Worm (Caenorhabditis elegans) whole organism, young adult: ENCODE data around the gene T28F3.11.

Experiments
- B0019.2 ChIP-seq: fragments of 200-800 bp; sonication (Bioruptor generic); conservative IDR thresholded peaks from 2 replicates; pipeline ENCODE4 v1.3.6; 2022; ENCODE audit warnings: missing genetic modification reagents, missing genetic modification characterization, missing compliant biosample characterization
- D2030.7 ChIP-seq: fragments of 200-800 bp; sonication (Bioruptor generic); IDR thresholded peaks from 2 replicates; pipeline ENCODE4 v1.3.6; 2022; ENCODE audit warnings: missing genetic modification reagents, missing genetic modification characterization, missing compliant biosample characterization
- F39B2.1 ChIP-seq: fragments of 200-800 bp; sonication (Bioruptor generic); IDR thresholded peaks from 2 replicates; pipeline ENCODE4 v1.3.6; 2022; ENCODE audit warnings: missing genetic modification reagents, missing genetic modification characterization, missing compliant biosample characterization
- F52B5.7 ChIP-seq: sonication (generic microtip); optimal IDR thresholded peaks from 2 replicates; lab custom pipeline; 2016; ENCODE audit warnings: mild to moderate bottlenecking, missing genetic modification characterization, missing compliant biosample characterization
- F55B11.4 ChIP-seq: sonication (generic microtip); optimal IDR thresholded peaks from 2 replicates; lab custom pipeline; 2016; ENCODE audit warnings: missing compliant biosample characterization, missing genetic modification characterization, borderline replicate concordance; ENCODE audit not compliant: insufficient read depth
- T26A5.8 ChIP-seq: sonication (generic microtip); optimal IDR thresholded peaks from 2 replicates; lab custom pipeline; 2016; ENCODE audit warnings: missing genetic modification characterization, missing compliant biosample characterization
- aptf-3 ChIP-seq: fragments of 200-800 bp; sonication (Bioruptor generic); IDR thresholded peaks from 2 replicates; pipeline ENCODE4 v1.3.6; 2022; ENCODE audit warnings: missing genetic modification characterization, missing compliant biosample characterization
- attf-3 ChIP-seq: fragments of 200-800 bp; sonication (Bioruptor generic); conservative IDR thresholded peaks from 2 replicates; pipeline ENCODE4 v1.3.6; 2022; ENCODE audit warnings: missing genetic modification reagents, missing genetic modification characterization, missing compliant biosample characterization
- attf-6 ChIP-seq: fragments of 200-800 bp; sonication (Bioruptor generic); IDR thresholded peaks from 2 replicates; pipeline ENCODE4 v1.3.6; 2022; ENCODE audit warnings: missing genetic modification reagents, missing genetic modification characterization, missing compliant biosample characterization
- bed-1 ChIP-seq: fragments of 200-800 bp; sonication (Bioruptor generic); IDR thresholded peaks from 2 replicates; pipeline ENCODE4 v1.3.6; 2022; ENCODE audit warnings: missing genetic modification reagents, missing genetic modification characterization, missing compliant biosample characterization
- ccch-3 ChIP-seq: fragments of 200-800 bp; sonication (Bioruptor generic); optimal IDR thresholded peaks from 2 replicates; lab custom pipeline; 2018; ENCODE audit warnings: mild to moderate bottlenecking, missing genetic modification characterization, missing compliant biosample characterization
- ceh-91 ChIP-seq: fragments of 200-800 bp; sonication (Bioruptor generic); IDR thresholded peaks from 2 replicates; pipeline ENCODE4 v1.3.6; 2022; ENCODE audit warnings: missing genetic modification reagents, missing genetic modification characterization, missing compliant biosample characterization
- dpff-1 ChIP-seq: sonication (generic microtip); optimal IDR thresholded peaks from 2 replicates; lab custom pipeline; 2017; ENCODE audit warnings: mild to moderate bottlenecking, missing genetic modification characterization, missing compliant biosample characterization
- efl-1 ChIP-seq: fragments of 150-350 bp; optimal IDR thresholded peaks from 2 replicates; lab custom pipeline; 2014; ENCODE audit warnings: missing biosample characterization, missing genetic modification reagents, missing genetic modification characterization
- hlh-12 ChIP-seq: sonication (generic microtip); optimal IDR thresholded peaks from 2 replicates; lab custom pipeline; 2016; ENCODE audit warnings: missing genetic modification characterization, missing compliant biosample characterization
- hsf-1 ChIP-seq: fragments of 200-800 bp; sonication (Bioruptor generic); IDR thresholded peaks from 2 replicates; pipeline ENCODE4 v1.3.6; 2022; ENCODE audit warnings: missing genetic modification reagents, missing genetic modification characterization, missing compliant biosample characterization
- madf-3 ChIP-seq: fragments of 200-800 bp; sonication (Bioruptor generic); IDR thresholded peaks from 2 replicates; pipeline ENCODE4 v1.3.6; 2022; ENCODE audit warnings: missing genetic modification reagents, missing genetic modification characterization, missing compliant biosample characterization
- mxl-1 ChIP-seq: sonication (generic microtip); optimal IDR thresholded peaks from 2 replicates; lab custom pipeline; 2016; ENCODE audit warnings: missing genetic modification characterization, missing compliant biosample characterization
- nfyb-1 ChIP-seq: fragments of 200-800 bp; sonication (Bioruptor generic); IDR thresholded peaks from 2 replicates; pipeline ENCODE4 v1.3.6; 2022; ENCODE audit warnings: missing genetic modification reagents, missing genetic modification characterization, missing compliant biosample characterization
- nhr-179 ChIP-seq: sonication (generic microtip); optimal IDR thresholded peaks from 2 replicates; lab custom pipeline; 2016; ENCODE audit warnings: mild to moderate bottlenecking, missing genetic modification characterization, missing compliant biosample characterization
- nhr-80 ChIP-seq: sonication (generic microtip); optimal IDR thresholded peaks from 2 replicates; lab custom pipeline; 2016; ENCODE audit warnings: missing genetic modification characterization, missing compliant biosample characterization
- nhr-90 ChIP-seq: sonication (generic microtip); optimal IDR thresholded peaks from 2 replicates; lab custom pipeline; 2016; ENCODE audit warnings: missing genotype, mild to moderate bottlenecking, missing genetic modification characterization, missing compliant biosample characterization
- rcor-1 ChIP-seq: fragments of 200-800 bp; sonication (Bioruptor generic); IDR thresholded peaks from 2 replicates; pipeline ENCODE4 v1.3.6; 2022; ENCODE audit warnings: missing genetic modification reagents, missing genetic modification characterization, missing compliant biosample characterization
- repo-1 ChIP-seq: sonication (generic microtip); optimal IDR thresholded peaks from 2 replicates; lab custom pipeline; 2017; ENCODE audit warnings: mild to moderate bottlenecking, missing genetic modification characterization, missing compliant biosample characterization
- rpc-1 ChIP-seq, 2 experiments: fragments of 150-350 bp in 1 of 2; sonication (generic microtip) in 1 of 2; optimal IDR thresholded peaks; 2 replicates each; lab custom pipeline; 2014 to 2018; ENCODE audit warnings: missing biosample characterization in 1 of 2, missing genetic modification characterization in 1 of 2, missing genetic modification reagents in 1 of 2, missing genotype in 1 of 2
- sdz-38 ChIP-seq: sonication (generic microtip); optimal IDR thresholded peaks from 2 replicates; lab custom pipeline; 2016; ENCODE audit warnings: missing genotype, missing genetic modification characterization, missing compliant biosample characterization
- snpc-1.3 ChIP-seq: sonication (generic microtip); optimal IDR thresholded peaks from 2 replicates; lab custom pipeline; 2017; ENCODE audit warnings: missing genetic modification characterization, mild to moderate bottlenecking, missing compliant biosample characterization, antibody characterized with exemption, moderate library complexity, missing genotype, missing genetic modification reagents; ENCODE audit not compliant: insufficient read depth
- snpc-4 ChIP-seq, 5 experiments: fragments of 150-350 bp in 1 of 5; sonication (generic microtip) in 4 of 5; optimal IDR thresholded peaks; 2 replicates each; lab custom pipeline; 2014 to 2018; ENCODE audit warnings: missing genetic modification characterization in 5 of 5, missing biosample characterization in 3 of 5, antibody characterized with exemption in 2 of 5, mild to moderate bottlenecking in 2 of 5, missing compliant biosample characterization in 2 of 5, missing genotype in 2 of 5, moderate library complexity in 2 of 5, missing genetic modification reagents in 1 of 5
- sptf-2 ChIP-seq: fragments of 200-800 bp; sonication (Bioruptor generic); optimal IDR thresholded peaks from 2 replicates; lab custom pipeline; 2018; ENCODE audit warnings: mild to moderate bottlenecking, missing genetic modification characterization, missing compliant biosample characterization
- tbx-9 ChIP-seq: sonication (generic microtip); optimal IDR thresholded peaks from 2 replicates; lab custom pipeline; 2016; ENCODE audit warnings: borderline replicate concordance, missing genetic modification characterization, inconsistent platforms, missing compliant biosample characterization
- unc-62 ChIP-seq: fragments of 150-350 bp; optimal IDR thresholded peaks from 2 replicates; lab custom pipeline; 2014; ENCODE audit warnings: missing biosample characterization, missing genetic modification reagents, missing genetic modification characterization

Gene T28F3.11

ce11 chrIV:17294489-17294888 lies 3.0 kb upstream of the T28F3.11 start, which contains the start of gene T28F3.5:
Gene T28F3.5 (plus strand): TSS chrIV:17294789.
- TF ChIP-seq nhr-90 (tag; lab: Kevin White, UChicago) (no peak), repo-1 (tag; lab: Kevin White, UChicago) (no peak), F55B11.4 (tag; lab: Kevin White, UChicago) (no peak), ceh-91 (GFP tag; lab: Robert Waterston, UW) (no peak), rpc-1 (optimal IDR thresholded peaks at IDR 0.05; lab: Kevin White, UChicago) (no peak), rpc-1 (tag; optimal IDR thresholded peaks at IDR 0.05; lab: Kevin White, UChicago) (no peak), madf-3 (no peak), bed-1 (GFP tag; lab: Robert Waterston, UW) (no peak), unc-62 (GFP tag; lab: Kevin White, UChicago) (no peak), attf-6 (no peak), snpc-4 (GFP tag; optimal IDR thresholded peaks at IDR 0.05; lab: Kevin White, UChicago) (no peak), snpc-4 (tag; optimal IDR thresholded peaks at IDR 0.05; lab: Kevin White, UChicago) (no peak), hsf-1 (GFP tag; lab: Robert Waterston, UW) (no peak), rcor-1 (GFP tag; lab: Robert Waterston, UW) (no peak), F39B2.1 (GFP tag; lab: Robert Waterston, UW) (no peak), sptf-2 (GFP tag; lab: Kevin White, UChicago) (no peak), aptf-3 (GFP tag; lab: Robert Waterston, UW) (no peak), dpff-1 (tag; lab: Kevin White, UChicago) (no peak)

ce11 chrIV:17293679-17294078 lies 2.2 kb upstream of the T28F3.11 start:
- TF ChIP-seq D2030.7 (GFP tag; lab: Robert Waterston, UW) (no peak), sdz-38 (tag; lab: Kevin White, UChicago) (no peak), ccch-3 (GFP tag; lab: Kevin White, UChicago) (no peak), hlh-12 (tag; lab: Kevin White, UChicago) (no peak), mxl-1 (tag; lab: Kevin White, UChicago) (no peak)

- TF ChIP-seq attf-3 (GFP tag; lab: Robert Waterston, UW) (no peak), mxl-1 (tag; lab: Kevin White, UChicago) (no peak), snpc-1.3 (tag; lab: Kevin White, UChicago) (no peak), tbx-9 (tag; lab: Kevin White, UChicago) (no peak), nhr-80 (tag; lab: Kevin White, UChicago) (peak; percentile 9)
These were observed 1.6 kb upstream of the T28F3.11 start for ce11 chrIV:17293068-17293467.

- TF ChIP-seq nhr-80 (tag; lab: Kevin White, UChicago) (peak; percentile 45), efl-1 (no peak)
- TF ChIP-seq, all 124 proteins: peak for 1
These were observed 871 bp upstream of the T28F3.11 start for ce11 chrIV:17292350-17292749.

ce11 chrIV:17287908-17288675 lies 3.4 kb downstream of the T28F3.11 start, which contains the start of gene zipt-7.1:
Gene zipt-7.1 (minus strand): TSS chrIV:17288139.
- TF ChIP-seq T26A5.8 (tag; lab: Kevin White, UChicago) = no peak
- TF ChIP-seq nhr-179 (tag; lab: Kevin White, UChicago) = no peak
- no peak for TF ChIP-seq F52B5.7 (tag; lab: Kevin White, UChicago)
- TF ChIP-seq nfyb-1 (GFP tag; lab: Robert Waterston, UW) = 0 out of 2 replicates have a peak, but pooled peaks have one; percentile 28
- TF ChIP-seq madf-3 = 0 out of 2 replicates have a peak, but pooled peaks have one; percentile 62
- TF ChIP-seq B0019.2 (GFP tag; lab: Robert Waterston, UW) = no peak
- TF ChIP-seq, all 124 proteins: peak for 2
